Fruit fly (Drosophila melanogaster) whole organism, wandering third instar larva: ENCODE results near the gene fan.

Source experiments
- Abd-B ChIP-seq: fragments of >200 bp; optimal IDR thresholded peaks from 2 replicates; lab custom pipeline; 2017; ENCODE audit warnings: missing biosample characterization, missing genetic modification characterization
- CG32264 ChIP-seq: fragments of 200-800 bp; sonication (Bioruptor generic); optimal IDR thresholded peaks from 2 replicates; lab custom pipeline; 2016; ENCODE audit warnings: missing biosample characterization, missing genetic modification characterization
- CG9705 ChIP-seq: fragments of 200-800 bp; sonication (Bioruptor generic); optimal IDR thresholded peaks from 2 replicates; lab custom pipeline; 2018; ENCODE audit warnings: missing biosample characterization, mild to moderate bottlenecking, missing genetic modification characterization
- CrebA ChIP-seq: fragments of 200-800 bp; sonication (Bioruptor generic); optimal IDR thresholded peaks from 2 replicates; lab custom pipeline; 2016; ENCODE audit warnings: missing biosample characterization, mild to moderate bottlenecking, missing genetic modification characterization, borderline replicate concordance
- Dfd ChIP-seq: fragments of >200 bp; optimal IDR thresholded peaks from 2 replicates; lab custom pipeline; 2017; ENCODE audit warnings: missing biosample characterization, missing genetic modification characterization
- Dif ChIP-seq: fragments of 200-275, 200-300 bp; sonication (Bioruptor generic); optimal IDR thresholded peaks from 2 replicates; lab custom pipeline; 2018; ENCODE audit warnings: missing biosample characterization, missing genetic modification characterization; ENCODE audit not compliant: partially characterized antibody
- GATAd ChIP-seq: sonication (Bioruptor generic); optimal IDR thresholded peaks from 2 replicates; lab custom pipeline; 2016; ENCODE audit warnings: missing biosample characterization, missing genetic modification characterization
- HLH106 ChIP-seq: fragments of 200-800 bp; optimal IDR thresholded peaks from 3 replicates; lab custom pipeline; 2019; ENCODE audit warnings: missing biosample characterization, mild to moderate bottlenecking, missing genetic modification characterization, moderate library complexity
- Hnf4 ChIP-seq: fragments of 200-800 bp; sonication (Bioruptor generic); optimal IDR thresholded peaks from 2 replicates; lab custom pipeline; 2016; ENCODE audit warnings: missing biosample characterization, mild to moderate bottlenecking, missing genetic modification characterization
- Hr78 ChIP-seq: fragments of >200 bp; optimal IDR thresholded peaks from 2 replicates; lab custom pipeline; 2017; ENCODE audit warnings: missing biosample characterization, missing genetic modification characterization
- Hr83 ChIP-seq: fragments of 200-300 bp; sonication (Bioruptor generic); optimal IDR thresholded peaks from 2 replicates; lab custom pipeline; 2016; ENCODE audit warnings: missing biosample characterization, mild to moderate bottlenecking, missing genetic modification characterization, moderate library complexity; ENCODE audit not compliant: poor library complexity, severe bottlenecking
- Jra ChIP-seq: sonication (Bioruptor generic); optimal IDR thresholded peaks from 2 replicates; lab custom pipeline; 2016; ENCODE audit warnings: missing biosample characterization, missing genetic modification characterization
- Mio ChIP-seq: sonication (Bioruptor generic); optimal IDR thresholded peaks from 2 replicates; lab custom pipeline; 2016; ENCODE audit warnings: missing biosample characterization, missing genetic modification characterization
- Myc ChIP-seq: fragments of >200 bp; optimal IDR thresholded peaks from 2 replicates; lab custom pipeline; 2017
- N ChIP-seq: fragments of >200 bp; optimal IDR thresholded peaks from 2 replicates; lab custom pipeline; 2018; ENCODE audit warnings: missing biosample characterization, missing external identifiers, missing genetic modification characterization
- OdsH ChIP-seq: fragments of 200-800 bp; sonication (Bioruptor generic); optimal IDR thresholded peaks from 2 replicates; lab custom pipeline; 2016; ENCODE audit warnings: missing biosample characterization, mild to moderate bottlenecking, missing genetic modification characterization
- Rel ChIP-seq, 2 experiments: fragments of 200-800 bp; sonication (Bioruptor generic) in 1 of 2; optimal IDR thresholded peaks; 2 replicates in 1 of 2; 3 replicates in 1 of 2; lab custom pipeline; 2016 to 2019; ENCODE audit warnings: mild to moderate bottlenecking in 2 of 2, missing biosample characterization in 2 of 2, missing genetic modification characterization in 2 of 2, moderate library complexity in 1 of 2
- Sp1 ChIP-seq: fragments of 200-800 bp; sonication (Bioruptor generic); optimal IDR thresholded peaks from 3 replicates; lab custom pipeline; 2019; ENCODE audit warnings: missing biosample characterization, mild to moderate bottlenecking, missing genetic modification characterization, moderate library complexity
- Vsx2 ChIP-seq: fragments of 200-300, 225-300 bp; sonication (Bioruptor generic); optimal IDR thresholded peaks from 2 replicates; lab custom pipeline; 2018; ENCODE audit warnings: missing biosample characterization, missing genetic modification characterization; ENCODE audit not compliant: partially characterized antibody
- br ChIP-seq: fragments of 200-800 bp; sonication (Bioruptor generic); optimal IDR thresholded peaks from 2 replicates; lab custom pipeline; 2016; ENCODE audit warnings: missing biosample characterization, missing genetic modification characterization
- brk ChIP-seq: fragments of 200-800 bp; sonication (Bioruptor generic); optimal IDR thresholded peaks from 2 replicates; lab custom pipeline; 2016; ENCODE audit warnings: missing biosample characterization, mild to moderate bottlenecking, missing genetic modification characterization
- dl ChIP-seq, 2 experiments: fragments of 175-275, 200-275 bp in 1 of 2; fragments of 200-275 bp in 1 of 2; sonication (Bioruptor generic); optimal IDR thresholded peaks; lab custom pipeline; 2018; ENCODE audit warnings: mild to moderate bottlenecking in 2 of 2, missing biosample characterization in 2 of 2, missing genetic modification characterization in 2 of 2, moderate library complexity in 2 of 2; ENCODE audit not compliant: partially characterized antibody in 2 of 2, insufficient read depth in 1 of 2
- dmrt93B ChIP-seq: fragments of 200-800 bp; sonication (Bioruptor generic); optimal IDR thresholded peaks from 2 replicates; lab custom pipeline; 2018; ENCODE audit warnings: missing biosample characterization, mild to moderate bottlenecking, missing genetic modification characterization
- dsf ChIP-seq: sonication (Bioruptor generic); optimal IDR thresholded peaks from 2 replicates; lab custom pipeline; 2016; ENCODE audit warnings: missing biosample characterization, missing genetic modification characterization, borderline replicate concordance
- ey ChIP-seq: fragments of 200-800 bp; sonication (Bioruptor generic); optimal IDR thresholded peaks from 2 replicates; lab custom pipeline; 2016; ENCODE audit warnings: missing biosample characterization, missing genetic modification characterization
- foxo ChIP-seq, 2 experiments: fragments of 200-800 bp; sonication (Bioruptor generic); optimal IDR thresholded peaks; 2 replicates in 1 of 2; 3 replicates in 1 of 2; lab custom pipeline; 2016 to 2017; ENCODE audit warnings: missing biosample characterization in 2 of 2, missing genetic modification characterization in 2 of 2
- fru ChIP-seq: fragments of 200-800 bp; sonication (Bioruptor generic); optimal IDR thresholded peaks from 3 replicates; lab custom pipeline; 2016; ENCODE audit warnings: missing biosample characterization, mild to moderate bottlenecking, missing genetic modification characterization
- h ChIP-seq: fragments of 200-800 bp; sonication (Bioruptor generic); optimal IDR thresholded peaks from 3 replicates; lab custom pipeline; 2016; ENCODE audit warnings: missing biosample characterization, mild to moderate bottlenecking, missing genetic modification characterization
- jim ChIP-seq: fragments of 175-275, 200-325 bp; sonication (Bioruptor generic); optimal IDR thresholded peaks from 2 replicates; lab custom pipeline; 2016; ENCODE audit warnings: missing biosample characterization, mild to moderate bottlenecking, missing genetic modification characterization
- lola ChIP-seq: fragments of >200 bp; optimal IDR thresholded peaks from 2 replicates; lab custom pipeline; 2017; ENCODE audit warnings: missing biosample characterization, missing genetic modification characterization
- pan ChIP-seq: fragments of >200 bp; optimal IDR thresholded peaks from 2 replicates; lab custom pipeline; 2017
- psq ChIP-seq: fragments of 200-800 bp; sonication (Bioruptor generic); optimal IDR thresholded peaks from 3 replicates; lab custom pipeline; 2017; ENCODE audit warnings: missing biosample characterization, mild to moderate bottlenecking, missing genetic modification characterization, moderate library complexity
- rgr ChIP-seq: fragments of 200-800 bp; sonication (Bioruptor generic); optimal IDR thresholded peaks from 3 replicates; lab custom pipeline; 2016; ENCODE audit warnings: missing biosample characterization, mild to moderate bottlenecking, missing genetic modification characterization
- sage ChIP-seq: fragments of 200-800 bp; sonication (Bioruptor generic); optimal IDR thresholded peaks from 2 replicates; lab custom pipeline; 2016; ENCODE audit warnings: missing biosample characterization, mild to moderate bottlenecking, missing genetic modification characterization
- sv ChIP-seq: fragments of 200-800 bp; sonication (Bioruptor generic); optimal IDR thresholded peaks from 3 replicates; lab custom pipeline; 2016; ENCODE audit warnings: missing biosample characterization, missing genetic modification characterization
- tai ChIP-seq: sonication (Bioruptor generic); optimal IDR thresholded peaks from 2 replicates; lab custom pipeline; 2016; ENCODE audit warnings: missing biosample characterization, missing genetic modification characterization
- usp ChIP-seq: fragments of >200 bp; optimal IDR thresholded peaks from 2 replicates; lab custom pipeline; 2017; ENCODE audit warnings: missing biosample characterization, missing genetic modification characterization
- woc ChIP-seq: sonication (Bioruptor generic); optimal IDR thresholded peaks from 2 replicates; lab custom pipeline; 2016; ENCODE audit warnings: missing biosample characterization, mild to moderate bottlenecking, missing genetic modification characterization

Gene fan

dm6 chr3L:8157079-8157478, 48.1 kb downstream of the fan start:
- no peak for TF ChIP-seq Dfd (GFP tag; lab: Kevin White, UChicago)
- no peak for TF ChIP-seq CG9705 (GFP tag; lab: Kevin White, UChicago)
- peak; percentile 70 for TF ChIP-seq HLH106 (tag; lab: Kevin White, UChicago)
- TF ChIP-seq Jra = peak; percentile 5
- TF ChIP-seq fru (GFP tag; lab: Kevin White, UChicago) = peak; percentile 78
- TF ChIP-seq brk = peak; percentile 19
- TF ChIP-seq foxo (GFP tag; optimal IDR thresholded peaks at IDR 0.05; lab: Kevin White, UChicago) = peak in 1 of 2 experiments; percentile 67
- peak; percentile 12 for TF ChIP-seq CG32264 (GFP tag; lab: Kevin White, UChicago)
- peak; percentile 72 for TF ChIP-seq OdsH (GFP tag; lab: Kevin White, UChicago)
- peak; percentile 13 for TF ChIP-seq dmrt93B (GFP tag; lab: Kevin White, UChicago)
- TF ChIP-seq Abd-B = no peak
- TF ChIP-seq sage = peak; percentile 51
- peak; percentile 71 for TF ChIP-seq rgr
- TF ChIP-seq woc (GFP tag; lab: Kevin White, UChicago) = peak; percentile 56
- TF ChIP-seq sv = no peak
- no peak for TF ChIP-seq usp
- peak; percentile 41 for TF ChIP-seq tai (GFP tag; lab: Kevin White, UChicago)
- peak; percentile 79 for TF ChIP-seq h
- TF ChIP-seq br (GFP tag; lab: Kevin White, UChicago) = peak; percentile 62
- TF ChIP-seq psq (GFP tag; lab: Kevin White, UChicago) = peak; percentile 52
- TF ChIP-seq N (GFP tag; lab: Kevin White, UChicago) = no peak
- peak; percentile 72 for TF ChIP-seq ey (GFP tag; lab: Kevin White, UChicago)
- no peak for TF ChIP-seq lola
- TF ChIP-seq Hnf4 (GFP tag; lab: Kevin White, UChicago) = no peak
- TF ChIP-seq CrebA = no peak
- peak; percentile 68 for TF ChIP-seq Sp1 (GFP tag; lab: Kevin White, UChicago)
- no peak for TF ChIP-seq GATAd (GFP tag; lab: Kevin White, UChicago)
- TF ChIP-seq, all 38 proteins: peak for 17

DNA sequence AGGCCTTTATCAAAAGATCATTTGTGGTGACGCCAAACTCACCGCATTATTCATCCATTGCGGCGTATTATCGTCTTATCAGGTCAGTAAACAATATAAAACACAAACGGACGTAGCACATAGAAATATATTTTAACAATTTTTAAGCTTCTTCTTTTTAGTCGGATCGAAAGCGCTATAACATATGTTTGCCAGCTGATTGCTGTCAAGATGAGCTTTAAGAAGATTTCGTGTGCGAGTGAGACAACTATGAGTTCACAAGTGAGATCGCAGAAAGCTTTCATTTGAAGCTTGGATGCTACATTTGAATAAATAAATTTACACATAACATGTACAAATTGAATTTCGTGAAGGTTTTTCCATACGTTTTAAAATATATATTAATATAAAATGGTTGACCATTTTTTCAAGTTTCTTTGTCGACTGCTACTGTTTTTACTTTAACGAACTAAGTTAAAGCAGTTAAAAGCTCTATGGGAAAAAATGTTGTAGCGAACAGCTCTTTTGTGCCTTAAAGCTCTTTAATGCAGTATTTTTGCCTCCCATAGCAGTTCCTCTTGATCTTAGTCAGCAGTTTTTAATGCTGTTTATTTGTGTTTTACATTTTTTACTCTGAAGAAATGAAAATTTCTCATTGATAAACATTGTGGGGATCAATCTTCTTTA, 49.9 kb downstream of the fan start, which contains the start of gene CG42445:
Gene CG42445 (minus strand): TSS at position 186 of the 666 bp plus-strand sequence.
- peak; percentile 6 for TF ChIP-seq Vsx2
- no peak for TF ChIP-seq usp
- no peak for TF ChIP-seq OdsH (GFP tag; lab: Kevin White, UChicago)
- peak; percentile 10 for TF ChIP-seq CrebA
- no peak for TF ChIP-seq HLH106 (tag; lab: Kevin White, UChicago)
- no peak for TF ChIP-seq CG32264 (GFP tag; lab: Kevin White, UChicago)
- no peak for TF ChIP-seq Rel (GFP tag; optimal IDR thresholded peaks at IDR 0.05; lab: Kevin White, UChicago)
- no peak for TF ChIP-seq Rel (tag; optimal IDR thresholded peaks at IDR 0.05; lab: Kevin White, UChicago)
- no peak for TF ChIP-seq Mio (GFP tag; lab: Kevin White, UChicago)
- no peak for TF ChIP-seq dsf
- no peak for TF ChIP-seq woc (GFP tag; lab: Kevin White, UChicago)
- TF ChIP-seq Dfd (GFP tag; lab: Kevin White, UChicago) = no peak
- no peak for TF ChIP-seq ey (GFP tag; lab: Kevin White, UChicago)
- peak; percentile 40 for TF ChIP-seq brk
- no peak for TF ChIP-seq pan (lab: Kevin White, UChicago)
- TF ChIP-seq tai (GFP tag; lab: Kevin White, UChicago) = no peak
- TF ChIP-seq Myc (lab: Kevin White, UChicago) = no peak
- TF ChIP-seq foxo (GFP tag; optimal IDR thresholded peaks at IDR 0.05; lab: Kevin White, UChicago) = no peak
- TF ChIP-seq lola = no peak
- no peak for TF ChIP-seq sv
- TF ChIP-seq Dif (GFP tag; lab: Kevin White, UChicago) = peak; percentile 65
- TF ChIP-seq Hnf4 (GFP tag; lab: Kevin White, UChicago) = no peak
- no peak for TF ChIP-seq Abd-B
- TF ChIP-seq Sp1 (GFP tag; lab: Kevin White, UChicago) = no peak
- no peak for TF ChIP-seq psq (GFP tag; lab: Kevin White, UChicago)
- TF ChIP-seq dmrt93B (GFP tag; lab: Kevin White, UChicago) = no peak
- TF ChIP-seq rgr = no peak
- TF ChIP-seq Hr78 (GFP tag; lab: Kevin White, UChicago) = no peak
- no peak for TF ChIP-seq br (GFP tag; lab: Kevin White, UChicago)
- TF ChIP-seq GATAd (GFP tag; lab: Kevin White, UChicago) = no peak
- TF ChIP-seq sage = peak; percentile 62
- no peak for TF ChIP-seq fru (GFP tag; lab: Kevin White, UChicago)
- TF ChIP-seq Jra = no peak
- TF ChIP-seq Hr83 = no peak
- TF ChIP-seq h = no peak
- no peak for TF ChIP-seq N (GFP tag; lab: Kevin White, UChicago)
- no peak for TF ChIP-seq dl (GFP tag; optimal IDR thresholded peaks at IDR 0.05; lab: Kevin White, UChicago; ENCODE audit: insufficient read depth in 1 of 2, partially characterized antibody in 2 of 2)
- TF ChIP-seq CG9705 (GFP tag; lab: Kevin White, UChicago) = no peak
- TF ChIP-seq jim = no peak
